Worm (Caenorhabditis elegans) whole organism, midembryonic: Measurements from ENCODE around the gene ZK418.2.

Source experiments
- flt-1 ChIP-seq: fragments of 200-800 bp; sonication (Bioruptor generic); IDR thresholded peaks from 2 replicates; pipeline ENCODE4 v1.3.6; 2022; ENCODE audit warnings: missing genetic modification characterization, missing compliant biosample characterization
- med-1 ChIP-seq: sonication (generic microtip); optimal IDR thresholded peaks from 2 replicates; lab custom pipeline; 2017; ENCODE audit warnings: missing genetic modification characterization, mild to moderate bottlenecking, missing compliant biosample characterization, antibody characterized with exemption, missing genetic modification reagents; ENCODE audit not compliant: insufficient read depth
- tab-1 ChIP-seq: fragments of 200-800 bp; sonication (Bioruptor generic); IDR thresholded peaks from 2 replicates; pipeline ENCODE4 v1.3.6; 2022; ENCODE audit warnings: missing genetic modification characterization, missing compliant biosample characterization
- ztf-29 ChIP-seq: fragments of 200-800 bp; sonication (Bioruptor generic); IDR thresholded peaks from 2 replicates; pipeline ENCODE4 v1.3.6; 2022; ENCODE audit warnings: missing genetic modification reagents, missing genetic modification characterization, missing compliant biosample characterization

DNA sequence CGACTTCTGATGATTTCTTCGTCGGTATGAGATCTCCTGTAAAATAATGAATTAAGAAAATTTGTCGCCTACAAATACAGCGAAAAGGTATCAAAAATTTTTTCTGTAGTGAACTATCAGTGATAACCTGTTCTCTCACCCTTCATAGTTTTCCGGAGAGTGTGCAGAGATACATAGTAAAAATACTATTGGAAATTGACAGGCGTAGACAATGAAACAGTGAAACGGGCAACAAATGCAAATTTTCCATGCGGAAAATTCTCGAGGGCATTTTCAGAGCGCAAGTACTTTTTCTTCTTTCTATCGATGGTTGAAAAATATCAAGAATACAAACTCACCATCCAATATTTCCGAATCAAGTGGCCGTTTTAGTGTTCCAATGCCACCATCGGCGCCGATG, 4.0 kb upstream of the ZK418.2 start:
- TF ChIP-seq ztf-29: no peak
- no peak for TF ChIP-seq med-1
- TF ChIP-seq flt-1 (GFP tag; lab: Robert Waterston, UW): no peak
- no peak for TF ChIP-seq tab-1
